Worm (Caenorhabditis elegans): ENCODE results near the gene B0454.5.

B0454.5 gene

DNA sequence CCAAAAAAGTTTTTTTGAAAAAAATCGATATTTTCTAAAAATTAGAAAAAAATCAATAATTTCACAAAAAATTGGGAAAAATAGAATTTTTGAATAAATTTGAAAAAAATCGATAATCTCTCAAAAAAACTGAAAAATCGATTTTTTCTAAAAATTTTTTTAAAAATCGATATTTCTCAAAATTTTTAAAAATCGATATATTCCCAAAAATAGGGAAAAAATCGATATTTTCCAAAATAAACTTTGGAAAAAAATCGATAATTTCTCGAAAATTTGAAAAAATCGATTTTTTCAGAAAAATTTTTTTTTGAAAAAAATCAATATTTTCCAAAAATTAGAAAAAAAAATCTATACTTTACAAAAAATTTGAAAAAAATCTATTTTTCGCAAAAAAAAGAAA lies 26.0 kb downstream of the B0454.5 start:
- no peak for TF ChIP-seq mbf-1 (tag; optimal IDR thresholded peaks at IDR 0.05)
- TF ChIP-seq nhr-10 (tag; optimal IDR thresholded peaks at IDR 0.05), result no peak
- no peak for TF ChIP-seq sem-4 (tag; optimal IDR thresholded peaks at IDR 0.05)
- no peak for TF ChIP-seq ama-1 (optimal IDR thresholded peaks at IDR 0.05)
- no peak for TF ChIP-seq unc-55 (GFP tag; optimal IDR thresholded peaks at IDR 0.05)
- no peak for TF ChIP-seq sma-3 (GFP tag; optimal IDR thresholded peaks at IDR 0.05)
- TF ChIP-seq nhr-237 (tag; optimal IDR thresholded peaks at IDR 0.05), result no peak
- no peak for TF ChIP-seq F13H6.1 (tag; optimal IDR thresholded peaks at IDR 0.05)
- no peak for TF ChIP-seq nhr-25 (tag; optimal IDR thresholded peaks at IDR 0.05)
- TF ChIP-seq lin-11 (tag; optimal IDR thresholded peaks at IDR 0.05), result no peak
- TF ChIP-seq gmeb-1 (tag; optimal IDR thresholded peaks at IDR 0.05), result no peak
- no peak for TF ChIP-seq nhr-129 (tag; optimal IDR thresholded peaks at IDR 0.05)
- TF ChIP-seq zag-1 (tag; optimal IDR thresholded peaks at IDR 0.05), result no peak
- TF ChIP-seq snpc-4 (tag; optimal IDR thresholded peaks at IDR 0.05), result no peak
- no peak for TF ChIP-seq crh-2 (tag; optimal IDR thresholded peaks at IDR 0.05)
- TF ChIP-seq mdl-1 (tag; optimal IDR thresholded peaks at IDR 0.05), result no peak
- no peak for TF ChIP-seq nhr-12 (tag; optimal IDR thresholded peaks at IDR 0.05)
- no peak for TF ChIP-seq ceh-16 (tag; optimal IDR thresholded peaks at IDR 0.05)

DNA sequence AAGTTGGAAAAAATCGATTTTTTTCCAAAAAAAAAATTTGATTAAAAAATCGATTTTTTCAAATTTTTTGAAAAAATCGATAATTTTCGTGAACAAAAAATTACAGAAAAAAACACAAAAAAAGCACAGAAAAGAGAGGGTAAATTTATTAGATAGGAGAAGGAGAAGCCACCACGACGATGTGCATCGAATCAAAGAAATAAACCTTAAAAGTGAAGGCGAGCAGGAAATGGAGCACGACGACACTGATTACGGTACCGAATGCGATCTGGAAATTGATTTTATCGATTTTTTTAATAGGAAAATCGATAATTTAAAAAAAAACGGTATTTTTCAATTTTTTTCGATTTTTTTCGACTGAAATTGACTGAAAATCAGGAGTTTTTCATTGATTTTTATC lies 26.4 kb downstream of the B0454.5 start:
- TF ChIP-seq unc-62 (GFP tag; optimal IDR thresholded peaks at IDR 0.05) (no peak), dmd-4 (tag; optimal IDR thresholded peaks at IDR 0.05) (no peak), sma-9 (GFP tag; optimal IDR thresholded peaks at IDR 0.05) (no peak), sma-9 (tag; optimal IDR thresholded peaks at IDR 0.05) (no peak), skn-1 (tag; optimal IDR thresholded peaks at IDR 0.05) (no peak)

DNA sequence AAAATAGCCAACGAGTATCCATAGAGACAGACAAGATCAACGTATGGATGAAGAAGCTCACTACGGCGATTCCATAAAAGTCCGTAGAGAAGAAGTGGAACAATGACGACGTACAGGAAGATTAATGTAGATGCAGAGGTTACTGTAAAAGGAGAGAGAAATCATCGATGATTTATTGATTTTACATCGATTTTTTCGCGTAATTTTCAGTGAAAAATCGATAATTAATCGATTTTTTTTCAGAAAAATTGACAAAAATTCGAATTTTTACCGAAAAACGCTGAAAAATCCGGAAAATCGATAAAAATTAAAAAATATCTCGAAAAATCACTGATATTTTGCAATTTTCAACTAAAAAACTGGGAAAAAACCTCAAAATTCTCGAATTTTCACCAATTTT lies 27.7 kb downstream of the B0454.5 start:
- TF ChIP-seq nhr-237 (tag; optimal IDR thresholded peaks at IDR 0.05), result no peak
- TF ChIP-seq blmp-1 (tag; optimal IDR thresholded peaks at IDR 0.05; ENCODE audit: insufficient read depth), result no peak
- TF ChIP-seq Y55F3AM.14 (GFP tag; optimal IDR thresholded peaks at IDR 0.05), result no peak
- TF ChIP-seq R02D3.7 (tag; optimal IDR thresholded peaks at IDR 0.05), result no peak
- no peak for TF ChIP-seq elt-1 (tag; optimal IDR thresholded peaks at IDR 0.05)
- no peak for TF ChIP-seq lin-11 (tag; optimal IDR thresholded peaks at IDR 0.05)
- TF ChIP-seq gmeb-1 (tag; optimal IDR thresholded peaks at IDR 0.05), result no peak
- no peak for TF ChIP-seq unc-62 (GFP tag; optimal IDR thresholded peaks at IDR 0.05)
- no peak for TF ChIP-seq C34F6.9 (tag; optimal IDR thresholded peaks at IDR 0.05)
- TF ChIP-seq aly-2 (tag; optimal IDR thresholded peaks at IDR 0.05), result no peak
- TF ChIP-seq skn-1 (tag; optimal IDR thresholded peaks at IDR 0.05), result no peak
- no peak for TF ChIP-seq ceh-16 (tag; optimal IDR thresholded peaks at IDR 0.05)
- no peak for TF ChIP-seq crh-2 (tag; optimal IDR thresholded peaks at IDR 0.05)
- no peak for TF ChIP-seq zag-1 (tag; optimal IDR thresholded peaks at IDR 0.05)
- no peak for TF ChIP-seq alr-1 (tag; optimal IDR thresholded peaks at IDR 0.05)
- no peak for TF ChIP-seq nhr-12 (tag; optimal IDR thresholded peaks at IDR 0.05)
- TF ChIP-seq ztf-4 (tag; optimal IDR thresholded peaks at IDR 0.05), result no peak
- no peak for TF ChIP-seq nhr-10 (tag; optimal IDR thresholded peaks at IDR 0.05)
- TF ChIP-seq snpc-4 (tag; optimal IDR thresholded peaks at IDR 0.05), result no peak
- no peak for TF ChIP-seq egl-27 (tag; optimal IDR thresholded peaks at IDR 0.05)

DNA sequence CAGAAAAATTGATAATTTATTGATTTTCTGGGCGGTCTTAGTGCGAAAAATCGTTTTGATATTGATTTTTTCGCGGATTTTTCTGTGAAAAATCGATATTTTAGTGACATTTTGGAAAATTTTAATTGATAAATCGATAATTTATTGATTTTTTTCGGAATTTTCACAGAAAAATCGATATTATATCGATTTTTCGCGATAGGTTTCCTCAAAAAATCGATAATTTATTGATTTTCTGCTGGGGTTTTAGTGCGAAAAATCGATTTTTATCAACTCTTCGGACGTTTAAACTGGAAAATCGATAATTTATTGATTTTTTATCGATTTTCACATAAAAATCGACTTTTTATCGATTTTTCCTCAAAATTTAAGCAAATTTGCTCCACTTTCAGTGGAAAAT lies 28.8 kb downstream of the B0454.5 start:
- TF ChIP-seq nhr-77 (tag; optimal IDR thresholded peaks at IDR 0.05) (no peak), ztf-4 (tag; optimal IDR thresholded peaks at IDR 0.05) (no peak), skn-1 (tag; optimal IDR thresholded peaks at IDR 0.05) (no peak), crh-2 (tag; optimal IDR thresholded peaks at IDR 0.05) (no peak), ztf-11 (tag; optimal IDR thresholded peaks at IDR 0.05) (no peak), blmp-1 (tag; optimal IDR thresholded peaks at IDR 0.05; ENCODE audit: insufficient read depth) (no peak), unc-39 (tag; optimal IDR thresholded peaks at IDR 0.05) (no peak), ceh-16 (tag; optimal IDR thresholded peaks at IDR 0.05) (no peak)

DNA sequence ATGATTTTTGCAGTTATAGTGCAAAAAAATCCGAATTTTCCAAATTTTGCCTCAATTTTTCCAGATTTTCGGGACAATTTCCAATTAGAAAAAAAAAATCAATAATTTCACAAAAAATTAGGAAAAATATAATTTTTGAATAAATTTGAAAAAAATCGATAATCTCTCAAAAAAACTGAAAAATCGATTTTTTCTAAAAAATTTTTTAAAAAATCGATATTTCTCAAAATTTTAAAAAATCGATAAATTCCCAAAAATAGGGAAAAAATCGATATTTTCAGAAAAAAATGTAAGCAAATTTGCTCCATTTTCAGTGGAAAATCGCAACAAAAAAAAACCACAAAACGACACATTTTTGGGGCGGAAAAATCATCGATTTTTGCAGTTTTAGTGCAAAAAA lies 29.2 kb downstream of the B0454.5 start:
- TF ChIP-seq ztf-4 (tag; optimal IDR thresholded peaks at IDR 0.05) (no peak), C34F6.9 (tag; optimal IDR thresholded peaks at IDR 0.05) (no peak), unc-39 (tag; optimal IDR thresholded peaks at IDR 0.05) (no peak), nhr-23 (tag; optimal IDR thresholded peaks at IDR 0.05) (no peak), lsy-2 (tag; optimal IDR thresholded peaks at IDR 0.05) (no peak), ceh-82 (tag; optimal IDR thresholded peaks at IDR 0.05) (no peak), lin-13 (GFP tag; optimal IDR thresholded peaks at IDR 0.05) (no peak), nhr-12 (tag; optimal IDR thresholded peaks at IDR 0.05) (no peak), sma-9 (GFP tag; optimal IDR thresholded peaks at IDR 0.05) (no peak), sma-9 (tag; optimal IDR thresholded peaks at IDR 0.05) (no peak), nhr-6 (tag; optimal IDR thresholded peaks at IDR 0.05) (no peak), alr-1 (tag; optimal IDR thresholded peaks at IDR 0.05) (no peak), R02D3.7 (tag; optimal IDR thresholded peaks at IDR 0.05) (no peak)
